Fruit fly (Drosophila melanogaster) whole organism, embryonic: Measurements from ENCODE around the gene Mst77F.

Experiments used
- BEAF-32 ChIP-seq: fragments of 200-800 bp; sonication (Bioruptor generic); optimal IDR thresholded peaks from 3 replicates; lab custom pipeline; 2017; ENCODE audit warnings: missing biosample characterization, missing genetic modification characterization, mild to moderate bottlenecking, moderate library complexity, missing genetic modification reagents
- BtbVII ChIP-seq: fragments of 200-800 bp; sonication (Bioruptor generic); optimal IDR thresholded peaks from 3 replicates; lab custom pipeline; 2017; ENCODE audit warnings: missing biosample characterization, mild to moderate bottlenecking, missing genetic modification characterization
- CG10147 ChIP-seq: fragments of 200-800 bp; sonication (Bioruptor generic); optimal IDR thresholded peaks from 2 replicates; lab custom pipeline; 2019; ENCODE audit warnings: missing biosample characterization, mild to moderate bottlenecking, missing genetic modification characterization, moderate library complexity
- CG10462 ChIP-seq: fragments of 200-800 bp; sonication (Bioruptor generic); optimal IDR thresholded peaks from 2 replicates; lab custom pipeline; 2016; ENCODE audit warnings: missing biosample characterization, missing genetic modification characterization
- CG11247 ChIP-seq: fragments of 200-800 bp; sonication (Bioruptor generic); IDR thresholded peaks from 2 replicates; pipeline ENCODE4 v1.3.6; 2022; ENCODE audit warnings: missing biosample characterization, missing genetic modification characterization
- CG11696 ChIP-seq: fragments of 200-800 bp; sonication (Bioruptor generic); IDR thresholded peaks from 2 replicates; pipeline ENCODE4 v1.3.6; 2022; ENCODE audit warnings: missing biosample characterization, missing genetic modification characterization
- CG12769 ChIP-seq: fragments of 200-800 bp; sonication (Bioruptor generic); optimal IDR thresholded peaks from 2 replicates; lab custom pipeline; 2019; ENCODE audit warnings: missing biosample characterization, mild to moderate bottlenecking, missing genetic modification characterization, moderate library complexity
- CG14860 ChIP-seq: fragments of 200-800 bp; sonication (Bioruptor generic); IDR thresholded peaks from 3 replicates; pipeline ENCODE4 v1.3.6; 2022; ENCODE audit warnings: missing biosample characterization, missing genetic modification characterization; ENCODE audit not compliant: partially characterized antibody
- CG15269 ChIP-seq: fragments of 200-800 bp; sonication (Bioruptor generic); optimal IDR thresholded peaks from 2 replicates; lab custom pipeline; 2018; ENCODE audit warnings: missing biosample characterization, mild to moderate bottlenecking, missing genetic modification characterization, moderate library complexity
- CG17328 ChIP-seq: fragments of 200-800 bp; sonication (Bioruptor generic); IDR thresholded peaks from 2 replicates; pipeline ENCODE4 v1.3.6; 2022; ENCODE audit warnings: missing biosample characterization, missing genetic modification characterization
- CG17361 ChIP-seq: fragments of 200-800 bp; sonication (Bioruptor generic); IDR thresholded peaks from 3 replicates; pipeline ENCODE4 v1.3.6; 2022; ENCODE audit warnings: missing biosample characterization, missing genetic modification characterization
- CG2129 ChIP-seq: fragments of 200-800 bp; sonication (Bioruptor generic); IDR thresholded peaks from 2 replicates; pipeline ENCODE4 v1.3.6; 2022; ENCODE audit warnings: missing biosample characterization, missing genetic modification characterization; ENCODE audit not compliant: partially characterized antibody
- CG3065 ChIP-seq: fragments of 200-800 bp; sonication (Bioruptor generic); optimal IDR thresholded peaks from 2 replicates; lab custom pipeline; 2016; ENCODE audit warnings: missing biosample characterization, missing genetic modification characterization
- CG42726 ChIP-seq: fragments of 200-800 bp; sonication (Bioruptor generic); IDR thresholded peaks from 2 replicates; pipeline ENCODE4 v1.3.6; 2022; ENCODE audit warnings: missing biosample characterization, missing genetic modification characterization; ENCODE audit not compliant: partially characterized antibody
- CG5180 ChIP-seq: fragments of 200-800 bp; sonication (Bioruptor generic); optimal IDR thresholded peaks from 3 replicates; lab custom pipeline; 2017; ENCODE audit warnings: missing biosample characterization, missing genetic modification characterization, mild to moderate bottlenecking, moderate library complexity, missing genetic modification reagents
- CG8944 ChIP-seq: fragments of 200-800 bp; sonication (Bioruptor generic); optimal IDR thresholded peaks from 3 replicates; lab custom pipeline; 2016; ENCODE audit warnings: missing biosample characterization, missing genetic modification characterization
- CG9727 ChIP-seq: fragments of 200-800 bp; sonication (Bioruptor generic); optimal IDR thresholded peaks from 3 replicates; lab custom pipeline; 2017; ENCODE audit warnings: missing biosample characterization, mild to moderate bottlenecking, missing genetic modification characterization
- D19A ChIP-seq: fragments of 200-800 bp; optimal IDR thresholded peaks from 3 replicates; lab custom pipeline; 2019; ENCODE audit warnings: missing biosample characterization, mild to moderate bottlenecking, missing genetic modification characterization, moderate library complexity
- D19B ChIP-seq: fragments of 200-800 bp; sonication (Bioruptor generic); optimal IDR thresholded peaks from 2 replicates; lab custom pipeline; 2017; ENCODE audit warnings: missing biosample characterization, mild to moderate bottlenecking, missing genetic modification characterization
- Gsc ChIP-seq: fragments of 200-800 bp; sonication (Bioruptor generic); IDR thresholded peaks from 2 replicates; pipeline ENCODE4 v1.3.6; 2022; ENCODE audit warnings: missing biosample characterization, missing genetic modification characterization
- HHEX ChIP-seq: fragments of 200-800 bp; sonication (Bioruptor generic); optimal IDR thresholded peaks from 3 replicates; lab custom pipeline; 2017; ENCODE audit warnings: missing biosample characterization, mild to moderate bottlenecking, missing genetic modification characterization, missing genetic modification reagents
- HLHmδ ChIP-seq: fragments of 200-800 bp; sonication (Bioruptor generic); optimal IDR thresholded peaks from 2 replicates; lab custom pipeline; 2018; ENCODE audit warnings: missing biosample characterization, mild to moderate bottlenecking, missing genetic modification characterization, moderate library complexity
- Hr51 ChIP-seq, 2 experiments: fragments of 200-800 bp; sonication (Bioruptor generic); optimal IDR thresholded peaks; 2 replicates in 1 of 2; 3 replicates in 1 of 2; lab custom pipeline; 2016 to 2018; ENCODE audit warnings: missing biosample characterization in 2 of 2, missing genetic modification characterization in 2 of 2, mild to moderate bottlenecking in 1 of 2, moderate library complexity in 1 of 2
- Hr78 ChIP-seq, 2 experiments: fragments of 200-800 bp in 1 of 2; fragments of >200 bp in 1 of 2; sonication (Bioruptor generic) in 1 of 2; optimal IDR thresholded peaks; 2 replicates each; lab custom pipeline; 2017 to 2019; ENCODE audit warnings: missing biosample characterization in 2 of 2, missing genetic modification characterization in 2 of 2, mild to moderate bottlenecking in 1 of 2, moderate library complexity in 1 of 2
- MESR4 ChIP-seq: fragments of 200-800 bp; sonication (Bioruptor generic); optimal IDR thresholded peaks from 2 replicates; lab custom pipeline; 2018; ENCODE audit warnings: missing biosample characterization, mild to moderate bottlenecking, missing genetic modification characterization, moderate library complexity
- Med ChIP-seq: fragments of 200-800 bp; sonication (Bioruptor generic); peaks from one replicate; lab custom pipeline; 2016; ENCODE audit warnings: missing biosample characterization, missing genetic modification characterization, mild to moderate bottlenecking, inconsistent platforms, moderate library complexity
- Meics ChIP-seq: fragments of 200-800 bp; sonication (Bioruptor generic); optimal IDR thresholded peaks from 2 replicates; lab custom pipeline; 2017; ENCODE audit warnings: missing biosample characterization, mild to moderate bottlenecking, missing genetic modification characterization
- Neu2 ChIP-seq: fragments of 200-800 bp; sonication (Bioruptor generic); optimal IDR thresholded peaks from 3 replicates; lab custom pipeline; 2016; ENCODE audit warnings: missing biosample characterization, missing genetic modification characterization, borderline replicate concordance
- Nf-YB ChIP-seq: fragments of 200-800 bp; sonication (Bioruptor generic); optimal IDR thresholded peaks from 3 replicates; lab custom pipeline; 2019; ENCODE audit warnings: missing biosample characterization, mild to moderate bottlenecking, missing genetic modification characterization, moderate library complexity
- Sry-β ChIP-seq: fragments of 200-800 bp; sonication (Bioruptor generic); optimal IDR thresholded peaks from 2 replicates; lab custom pipeline; 2018; ENCODE audit warnings: missing biosample characterization, mild to moderate bottlenecking, missing genetic modification characterization, moderate library complexity
- Ssrp ChIP-seq: fragments of 200-800 bp; sonication (Bioruptor generic); optimal IDR thresholded peaks from 2 replicates; lab custom pipeline; 2018; ENCODE audit warnings: missing biosample characterization, mild to moderate bottlenecking, missing genetic modification characterization, moderate library complexity
- Vsx1 ChIP-seq: fragments of 200-800 bp; sonication (Bioruptor generic); optimal IDR thresholded peaks from 2 replicates; lab custom pipeline; 2017; ENCODE audit warnings: missing biosample characterization, mild to moderate bottlenecking, missing genetic modification characterization, missing genetic modification reagents
- dysf ChIP-seq: fragments of 200-800 bp; sonication (Bioruptor generic); IDR thresholded peaks from 3 replicates; pipeline ENCODE4 v1.3.6; 2022; ENCODE audit warnings: missing biosample characterization, missing genetic modification characterization
- fru ChIP-seq: fragments of >200 bp; optimal IDR thresholded peaks from 2 replicates; lab custom pipeline; 2017
- ham ChIP-seq: fragments of 200-800 bp; sonication (Bioruptor generic); IDR thresholded peaks from 2 replicates; pipeline ENCODE4 v1.3.6; 2022; ENCODE audit warnings: missing biosample characterization, missing genetic modification characterization
- lab ChIP-seq: fragments of 200-800 bp; sonication (Bioruptor generic); optimal IDR thresholded peaks from 3 replicates; lab custom pipeline; 2017; ENCODE audit warnings: missing biosample characterization, missing genetic modification characterization, mild to moderate bottlenecking, moderate library complexity, missing genetic modification reagents
- mam ChIP-seq: fragments of 200-800 bp; sonication (Bioruptor generic); optimal IDR thresholded peaks from 3 replicates; lab custom pipeline; 2016; ENCODE audit warnings: missing biosample characterization, missing genetic modification characterization
- nau ChIP-seq: fragments of 200-800 bp; sonication (Bioruptor generic); optimal IDR thresholded peaks from 3 replicates; lab custom pipeline; 2017; ENCODE audit warnings: missing biosample characterization, mild to moderate bottlenecking, missing genetic modification characterization, missing genetic modification reagents
- onecut ChIP-seq: fragments of 200-800 bp; sonication (Bioruptor generic); IDR thresholded peaks from 2 replicates; pipeline ENCODE4 v1.3.6; 2022; ENCODE audit warnings: missing biosample characterization, missing genetic modification characterization
- ranshi ChIP-seq: fragments of 200-800 bp; sonication (Bioruptor generic); IDR thresholded peaks from 2 replicates; pipeline ENCODE4 v1.3.6; 2022; ENCODE audit warnings: missing biosample characterization, missing genetic modification characterization
- row ChIP-seq: fragments of 200-800 bp; sonication (Bioruptor generic); IDR thresholded peaks from 3 replicates; pipeline ENCODE4 v1.3.6; 2022; ENCODE audit warnings: missing biosample characterization, missing genetic modification characterization
- sim ChIP-seq: fragments of 200-800 bp; sonication (Bioruptor generic); IDR thresholded peaks from 2 replicates; pipeline ENCODE4 v1.3.6; 2022; ENCODE audit warnings: missing biosample characterization, missing genetic modification characterization
- slbo ChIP-seq: fragments of 200-800 bp; sonication (Bioruptor generic); IDR thresholded peaks from 2 replicates; pipeline ENCODE4 v1.3.6; 2022; ENCODE audit warnings: missing biosample characterization, missing genetic modification characterization
- sob ChIP-seq: fragments of 200-800 bp; sonication (Bioruptor generic); IDR thresholded peaks from 2 replicates; pipeline ENCODE4 v1.3.6; 2022; ENCODE audit warnings: missing biosample characterization, missing genetic modification characterization
- sr ChIP-seq: fragments of 200-800 bp; sonication (Bioruptor generic); IDR thresholded peaks from 3 replicates; pipeline ENCODE4 v1.3.6; 2022; ENCODE audit warnings: missing biosample characterization, missing genetic modification characterization
- trem ChIP-seq: fragments of 200-800 bp; optimal IDR thresholded peaks from 3 replicates; lab custom pipeline; 2019; ENCODE audit warnings: missing biosample characterization, mild to moderate bottlenecking, missing genetic modification characterization, moderate library complexity
- unc-4 ChIP-seq: fragments of 200-800 bp; sonication (Bioruptor generic); IDR thresholded peaks from 2 replicates; pipeline ENCODE4 v1.3.6; 2022; ENCODE audit warnings: missing biosample characterization, missing genetic modification characterization; ENCODE audit not compliant: partially characterized antibody
- zfh1 ChIP-seq: fragments of 200-800 bp; sonication (Bioruptor generic); IDR thresholded peaks from 3 replicates; pipeline ENCODE4 v1.3.6; 2022; ENCODE audit warnings: missing biosample characterization, missing genetic modification characterization

Mst77F gene

DNA sequence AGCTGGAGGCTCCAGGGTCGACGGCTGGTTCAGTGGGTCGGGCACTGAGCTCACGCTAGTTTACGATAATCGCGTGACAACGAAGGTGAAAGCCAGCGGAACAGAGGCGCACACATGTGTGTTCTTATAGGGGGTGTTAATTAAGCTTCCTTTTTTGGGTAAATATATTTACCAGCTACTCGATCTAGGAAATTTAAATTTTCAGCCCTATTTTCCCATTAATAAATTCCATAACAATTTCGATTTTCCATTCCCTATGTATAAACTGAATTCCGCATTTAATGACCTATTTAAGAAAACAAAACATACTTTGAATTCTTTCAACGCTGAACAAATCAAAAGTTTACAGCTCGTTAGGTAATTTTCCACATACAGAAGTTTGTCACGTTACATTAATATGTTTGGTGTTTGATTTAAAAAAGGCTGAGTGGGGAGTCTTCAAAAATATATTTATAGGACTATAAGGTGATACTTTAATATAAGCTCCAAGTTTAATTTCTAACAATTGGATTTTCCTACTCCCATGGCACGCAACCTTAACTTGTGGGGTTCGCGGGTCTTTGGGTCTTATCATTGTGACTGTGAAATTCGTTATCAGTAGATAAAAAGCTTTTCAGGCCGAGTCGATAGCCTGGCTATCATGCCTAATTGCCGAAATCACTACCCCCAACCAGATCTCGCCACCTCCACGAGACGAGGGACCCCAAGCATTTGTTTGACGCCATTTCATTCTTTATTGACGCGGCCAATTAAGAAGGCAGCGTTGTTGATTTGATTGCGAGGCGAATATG is 19.4 kb upstream of the Mst77F start, which contains the start of gene CG13255 (continued):
- TF ChIP-seq CG11247 (GFP tag; lab: Robert Waterston, UW) = no peak
- peak; percentile 74 for TF ChIP-seq Med
- TF ChIP-seq onecut = no peak
- TF ChIP-seq MESR4 = no peak
- peak; percentile 47; the same call in 1 of the 2 replicates for TF ChIP-seq ranshi (GFP tag; lab: Robert Waterston, UW)
- TF ChIP-seq Neu2 (GFP tag; lab: Kevin White, UChicago) = no peak
- peak; percentile 16 for TF ChIP-seq D19A (tag; lab: Kevin White, UChicago)
- no peak for TF ChIP-seq HLHmδ (GFP tag; lab: Kevin White, UChicago)
- TF ChIP-seq Ssrp = peak; percentile 0
- no peak for TF ChIP-seq CG10462 (GFP tag; lab: Kevin White, UChicago)
- TF ChIP-seq CG3065 (GFP tag; lab: Kevin White, UChicago) = no peak
- peak; percentile 61 for TF ChIP-seq mam (GFP tag; lab: Kevin White, UChicago)
- TF ChIP-seq CG15269 (tag; lab: Kevin White, UChicago) = peak; percentile 67
- peak; percentile 52 for TF ChIP-seq lab (GFP tag; lab: Kevin White, UChicago)
- TF ChIP-seq CG14860 (GFP tag; lab: Robert Waterston, UW) = no peak
- TF ChIP-seq CG12769 (tag; lab: Kevin White, UChicago) = no peak
- peak in 1 of 2 experiments; percentile 63 for TF ChIP-seq Hr78 (GFP tag; optimal IDR thresholded peaks at IDR 0.05; lab: Kevin White, UChicago)
- peak; percentile 37 for TF ChIP-seq HHEX (GFP tag; lab: Kevin White, UChicago)
- no peak for TF ChIP-seq sr (GFP tag; lab: Robert Waterston, UW)
- peak; percentile 51 for TF ChIP-seq CG10147 (GFP tag; lab: Kevin White, UChicago)
- peak; percentile 55 for TF ChIP-seq D19B (GFP tag; lab: Kevin White, UChicago)
- no peak for TF ChIP-seq ham (GFP tag; lab: Robert Waterston, UW)
- no peak for TF ChIP-seq zfh1 (GFP tag; lab: Robert Waterston, UW)
- peak; percentile 74 for TF ChIP-seq Vsx1 (GFP tag; lab: Kevin White, UChicago)
- no peak for TF ChIP-seq unc-4 (GFP tag; lab: Robert Waterston, UW)
- no peak for TF ChIP-seq CG5180
- TF ChIP-seq sob = peak; percentile 42; the same call in 1 of the 2 replicates
- TF ChIP-seq trem (tag; lab: Kevin White, UChicago) = no peak
- TF ChIP-seq sim (GFP tag; lab: Robert Waterston, UW) = no peak
- TF ChIP-seq Hr51 (GFP tag; optimal IDR thresholded peaks at IDR 0.05; lab: Kevin White, UChicago) = peak in 1 of 2 experiments; percentile 56
- no peak for TF ChIP-seq CG2129 (GFP tag; lab: Robert Waterston, UW)
- peak; percentile 64; the same call in 2 of the 3 replicates for TF ChIP-seq dysf (GFP tag; lab: Robert Waterston, UW)
- peak; percentile 76; the same call in 2 of the 3 replicates for TF ChIP-seq CG17361 (GFP tag; lab: Robert Waterston, UW)
- peak; percentile 71 for TF ChIP-seq Meics
- TF ChIP-seq Sry-β (GFP tag; lab: Kevin White, UChicago) = no peak
- no peak for TF ChIP-seq CG17328
- TF ChIP-seq fru (lab: Kevin White, UChicago) = no peak
- no peak for TF ChIP-seq Gsc (GFP tag; lab: Robert Waterston, UW)
- TF ChIP-seq CG11696 = no peak
- no peak for TF ChIP-seq Nf-YB
- peak; percentile 58 for TF ChIP-seq BtbVII
- no peak for TF ChIP-seq CG42726 (GFP tag; lab: Robert Waterston, UW)
- peak; percentile 48 for TF ChIP-seq nau
- TF ChIP-seq slbo = peak; percentile 59
- no peak for TF ChIP-seq BEAF-32 (GFP tag; lab: Kevin White, UChicago)
- TF ChIP-seq row (GFP tag; lab: Robert Waterston, UW) = peak; percentile 63
- TF ChIP-seq CG9727 (GFP tag; lab: Kevin White, UChicago) = peak; percentile 56
- TF ChIP-seq CG8944 (GFP tag; lab: Kevin White, UChicago) = no peak
